Fruit fly (Drosophila melanogaster) Kc167 (cell line): Measurements from ENCODE around the gene srw.

Experiments
- Myc ChIP-seq: fragments of >200 bp; optimal IDR thresholded peaks from 2 replicates; lab custom pipeline; 2017; ENCODE audit warnings: missing external identifiers
- Sin3A ChIP-seq: fragments of >200 bp; optimal IDR thresholded peaks from 2 replicates; lab custom pipeline; 2018; ENCODE audit warnings: missing external identifiers
- h ChIP-seq: fragments of >200 bp; optimal IDR thresholded peaks from 3 replicates; lab custom pipeline; 2018; ENCODE audit warnings: missing external identifiers
- insv ChIP-seq: fragments of >200 bp; optimal IDR thresholded peaks from 3 replicates; lab custom pipeline; 2018; ENCODE audit warnings: missing external identifiers
- psq ChIP-seq: fragments of >200 bp; optimal IDR thresholded peaks from 2 replicates; lab custom pipeline; 2017; ENCODE audit warnings: missing external identifiers
- ttk ChIP-seq: sonication (Bioruptor generic); optimal IDR thresholded peaks from 2 replicates; lab custom pipeline; 2017; ENCODE audit warnings: missing external identifiers

DNA sequence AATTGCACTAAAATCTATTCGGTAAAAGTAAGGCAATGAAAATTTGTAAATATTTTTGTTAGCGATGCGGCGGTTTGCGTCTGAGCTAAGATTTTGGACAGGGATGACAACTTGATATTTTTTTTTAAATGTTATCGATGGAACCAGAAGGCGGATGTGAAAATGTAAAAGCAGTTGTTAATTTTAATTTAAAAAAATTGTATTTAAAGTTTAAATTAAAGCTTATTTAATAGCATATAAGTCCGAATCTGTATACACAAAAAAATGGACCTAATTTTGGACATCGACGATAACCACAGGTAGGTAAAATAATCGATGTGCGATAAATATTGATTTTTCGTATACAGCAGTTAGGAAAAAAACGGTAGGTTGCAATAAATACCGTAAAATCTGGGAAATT lies 20.9 kb downstream of the srw start, which contains the start of the genes CG11586 and VhaM9.7-a:
- TF ChIP-seq insv (lab: Kevin White, UChicago) (no peak), ttk (lab: Kevin White, UChicago) (no peak), psq (lab: Kevin White, UChicago) (no peak), Myc (no peak), Sin3A (lab: Kevin White, UChicago) (no peak), h (lab: Kevin White, UChicago) (no peak)
